Fruit fly (Drosophila melanogaster): ENCODE measurements around the gene CG6479.

dm6 chr3L:17381990-17382389, 42.9 kb upstream of the CG6479 start:
- no peak for TF ChIP-seq dmrt93B (GFP tag; optimal IDR thresholded peaks at IDR 0.05)
- TF ChIP-seq CrebA (GFP tag; optimal IDR thresholded peaks at IDR 0.05; ENCODE audit: borderline replicate concordance): no peak
- no peak for TF ChIP-seq Abd-B (GFP tag; optimal IDR thresholded peaks at IDR 0.05)
- TF ChIP-seq h (GFP tag; optimal IDR thresholded peaks at IDR 0.05): no peak
- TF ChIP-seq Hr83 (GFP tag; optimal IDR thresholded peaks at IDR 0.05; ENCODE audit: poor library complexity, severe bottlenecking): no peak
- no peak for TF ChIP-seq lola (GFP tag; optimal IDR thresholded peaks at IDR 0.05)
- TF ChIP-seq Dfd (GFP tag; optimal IDR thresholded peaks at IDR 0.05): no peak
- TF ChIP-seq usp (GFP tag; optimal IDR thresholded peaks at IDR 0.05): no peak
- TF ChIP-seq br (GFP tag; optimal IDR thresholded peaks at IDR 0.05): no peak
- TF ChIP-seq N (GFP tag; optimal IDR thresholded peaks at IDR 0.05): no peak
- no peak for TF ChIP-seq Sp1 (GFP tag; optimal IDR thresholded peaks at IDR 0.05)
- no peak for TF ChIP-seq foxo (GFP tag; optimal IDR thresholded peaks at IDR 0.05)
- TF ChIP-seq psq (GFP tag; optimal IDR thresholded peaks at IDR 0.05): no peak

Data from whole organism, wandering third instar larva.